Worm (Caenorhabditis elegans) whole organism, early embryonic: ENCODE results near the gene fic-1.

Source experiments
- ama-1 ChIP-seq: fragments of 150-350 bp; optimal IDR thresholded peaks from 2 replicates; lab custom pipeline; 2014
- hmg-4 ChIP-seq: fragments of 200-800 bp; sonication (Bioruptor generic); optimal IDR thresholded peaks from 2 replicates; lab custom pipeline; 2018; ENCODE audit warnings: mild to moderate bottlenecking, missing genetic modification characterization, missing compliant biosample characterization

ce11 chrIV:10979689-10980088, 42.4 kb downstream of the fic-1 start:
- TF ChIP-seq hmg-4 (GFP tag; lab: Kevin White, UChicago) (no peak), ama-1 (lab: Kevin White, UChicago) (no peak)
